Fruit fly (Drosophila melanogaster) whole organism, embryonic: Measurements from ENCODE around the gene CG5509.
A peak's percentile ranks its signal among the peaks of the same experiment; 100 is the strongest.

Experiments used
- Abd-B ChIP-seq: fragments of 200-800 bp; sonication (Bioruptor generic); optimal IDR thresholded peaks from 2 replicates; lab custom pipeline; 2018; ENCODE audit warnings: missing biosample characterization, mild to moderate bottlenecking, missing genetic modification characterization, moderate library complexity
- BtbVII ChIP-seq: fragments of 200-800 bp; sonication (Bioruptor generic); optimal IDR thresholded peaks from 3 replicates; lab custom pipeline; 2017; ENCODE audit warnings: missing biosample characterization, mild to moderate bottlenecking, missing genetic modification characterization
- CG12236 ChIP-seq: fragments of 200-800 bp; sonication (Bioruptor generic); optimal IDR thresholded peaks from 2 replicates; lab custom pipeline; 2016; ENCODE audit warnings: missing biosample characterization, missing genetic modification characterization
- CG12299 ChIP-seq: fragments of 200-800 bp; sonication (Bioruptor generic); optimal IDR thresholded peaks from 2 replicates; lab custom pipeline; 2018; ENCODE audit warnings: missing biosample characterization, mild to moderate bottlenecking, missing genetic modification characterization
- CG12391 ChIP-seq: fragments of 200-800 bp; sonication (Bioruptor generic); optimal IDR thresholded peaks from 3 replicates; lab custom pipeline; 2018; ENCODE audit warnings: missing biosample characterization, mild to moderate bottlenecking, missing genetic modification characterization, moderate library complexity
- CG13287 ChIP-seq: fragments of 200-800 bp; sonication (Bioruptor generic); IDR thresholded peaks from 2 replicates; pipeline ENCODE4 v1.3.6; 2022; ENCODE audit warnings: missing biosample characterization, missing genetic modification characterization; ENCODE audit not compliant: partially characterized antibody
- CG15073 ChIP-seq: fragments of 200-800 bp; sonication (Bioruptor generic); optimal IDR thresholded peaks from 2 replicates; lab custom pipeline; 2016; ENCODE audit warnings: missing biosample characterization, missing genetic modification characterization
- CG15514 ChIP-seq: fragments of 200-800 bp; sonication (Bioruptor generic); optimal IDR thresholded peaks from 3 replicates; lab custom pipeline; 2017; ENCODE audit warnings: missing biosample characterization, missing genetic modification characterization, mild to moderate bottlenecking, moderate library complexity, missing genetic modification reagents
- CG1603 ChIP-seq: fragments of 200-800 bp; sonication (Bioruptor generic); optimal IDR thresholded peaks from 2 replicates; lab custom pipeline; 2019; ENCODE audit warnings: missing biosample characterization, mild to moderate bottlenecking, missing genetic modification characterization, moderate library complexity
- CG16813 ChIP-seq: fragments of 200-800 bp; sonication (Bioruptor generic); IDR thresholded peaks from 3 replicates; pipeline ENCODE4 v1.3.6; 2022; ENCODE audit warnings: missing biosample characterization, missing genetic modification characterization; ENCODE audit not compliant: partially characterized antibody
- CG17829 ChIP-seq: fragments of 200-800 bp; optimal IDR thresholded peaks from 2 replicates; lab custom pipeline; 2019; ENCODE audit warnings: missing biosample characterization, mild to moderate bottlenecking, missing genetic modification characterization, moderate library complexity
- CG18011 ChIP-seq: fragments of 200-800 bp; sonication (Bioruptor generic); optimal IDR thresholded peaks from 2 replicates; lab custom pipeline; 2017; ENCODE audit warnings: missing biosample characterization, missing genetic modification characterization, mild to moderate bottlenecking, moderate library complexity, missing genotype
- CG3995 ChIP-seq: fragments of 200-800 bp; sonication (Bioruptor generic); optimal IDR thresholded peaks from 3 replicates; lab custom pipeline; 2016; ENCODE audit warnings: missing biosample characterization, missing genetic modification characterization
- CG42726 ChIP-seq: fragments of 200-800 bp; sonication (Bioruptor generic); IDR thresholded peaks from 2 replicates; pipeline ENCODE4 v1.3.6; 2022; ENCODE audit warnings: missing biosample characterization, missing genetic modification characterization; ENCODE audit not compliant: partially characterized antibody
- CG4282 ChIP-seq: fragments of 200-800 bp; sonication (Bioruptor generic); optimal IDR thresholded peaks from 2 replicates; lab custom pipeline; 2016; ENCODE audit warnings: missing biosample characterization, missing genetic modification characterization
- CG4424 ChIP-seq: fragments of 200-800 bp; sonication (Bioruptor generic); optimal IDR thresholded peaks from 3 replicates; lab custom pipeline; 2016; ENCODE audit warnings: missing biosample characterization, missing genetic modification characterization
- CG4617 ChIP-seq: fragments of 200-800 bp; sonication (Bioruptor generic); optimal IDR thresholded peaks from 3 replicates; lab custom pipeline; 2016; ENCODE audit warnings: missing biosample characterization, missing genetic modification characterization, borderline replicate concordance
- CG7372 ChIP-seq: fragments of 200-800 bp; sonication (Bioruptor generic); IDR thresholded peaks from 2 replicates; pipeline ENCODE4 v1.3.6; 2022; ENCODE audit warnings: missing biosample characterization, missing genetic modification characterization
- CG7786 ChIP-seq: fragments of 200-800 bp; sonication (Bioruptor generic); optimal IDR thresholded peaks from 2 replicates; lab custom pipeline; 2016; ENCODE audit warnings: missing biosample characterization, missing genetic modification characterization
- Hr78 ChIP-seq, 2 experiments: fragments of 200-800 bp in 1 of 2; fragments of >200 bp in 1 of 2; sonication (Bioruptor generic) in 1 of 2; optimal IDR thresholded peaks; 2 replicates each; lab custom pipeline; 2017 to 2019; ENCODE audit warnings: missing biosample characterization in 2 of 2, missing genetic modification characterization in 2 of 2, mild to moderate bottlenecking in 1 of 2, moderate library complexity in 1 of 2
- MESR4 ChIP-seq: fragments of 200-800 bp; sonication (Bioruptor generic); optimal IDR thresholded peaks from 2 replicates; lab custom pipeline; 2018; ENCODE audit warnings: missing biosample characterization, mild to moderate bottlenecking, missing genetic modification characterization, moderate library complexity
- Med ChIP-seq: fragments of 200-800 bp; sonication (Bioruptor generic); peaks from one replicate; lab custom pipeline; 2016; ENCODE audit warnings: missing biosample characterization, missing genetic modification characterization, mild to moderate bottlenecking, inconsistent platforms, moderate library complexity
- Nf-YB ChIP-seq: fragments of 200-800 bp; sonication (Bioruptor generic); optimal IDR thresholded peaks from 3 replicates; lab custom pipeline; 2019; ENCODE audit warnings: missing biosample characterization, mild to moderate bottlenecking, missing genetic modification characterization, moderate library complexity
- Opbp ChIP-seq: fragments of 200-800 bp; sonication (Bioruptor generic); IDR thresholded peaks from 3 replicates; pipeline ENCODE4 v1.3.6; 2022; ENCODE audit warnings: missing biosample characterization, missing genetic modification characterization; ENCODE audit not compliant: partially characterized antibody
- Optix ChIP-seq: fragments of 200-800 bp; sonication (Bioruptor generic); IDR thresholded peaks from 3 replicates; pipeline ENCODE4 v1.3.6; 2022; ENCODE audit warnings: missing biosample characterization, missing genetic modification characterization
- Stat92E ChIP-seq, 3 experiments: fragments of >200 bp in 2 of 3; fragments of 200-800 bp in 1 of 3; sonication (Bioruptor generic) in 1 of 3; optimal IDR thresholded peaks; 2 replicates each; lab custom pipeline; 2017 to 2019; ENCODE audit warnings: missing biosample characterization in 3 of 3, missing genetic modification characterization in 3 of 3, mild to moderate bottlenecking in 1 of 3, moderate library complexity in 1 of 3
- bbx ChIP-seq: fragments of 200-800 bp; sonication (Bioruptor generic); IDR thresholded peaks from 2 replicates; pipeline ENCODE4 v1.3.6; 2022; ENCODE audit warnings: missing biosample characterization, missing genetic modification characterization; ENCODE audit not compliant: partially characterized antibody
- crol ChIP-seq: fragments of 200-800 bp; sonication (Bioruptor generic); IDR thresholded peaks from 2 replicates; pipeline ENCODE4 v1.3.6; 2022; ENCODE audit warnings: missing biosample characterization, missing genetic modification characterization
- cwo ChIP-seq: fragments of 200-800 bp; sonication (Bioruptor generic); optimal IDR thresholded peaks from 3 replicates; lab custom pipeline; 2017; ENCODE audit warnings: missing biosample characterization, missing genetic modification characterization, mild to moderate bottlenecking, moderate library complexity, missing genetic modification reagents
- fru ChIP-seq: fragments of >200 bp; optimal IDR thresholded peaks from 2 replicates; lab custom pipeline; 2017
- gce ChIP-seq: fragments of 200-800 bp; sonication (Bioruptor generic); IDR thresholded peaks from 3 replicates; pipeline ENCODE4 v1.3.6; 2022; ENCODE audit warnings: missing biosample characterization, missing genetic modification characterization
- hbn ChIP-seq: fragments of 200-800 bp; sonication (Bioruptor generic); IDR thresholded peaks from 2 replicates; pipeline ENCODE4 v1.3.6; 2022; ENCODE audit warnings: missing biosample characterization, missing genetic modification characterization; ENCODE audit not compliant: partially characterized antibody
- kay ChIP-seq: fragments of 200-800 bp; sonication (Bioruptor generic); optimal IDR thresholded peaks from 2 replicates; lab custom pipeline; 2016; ENCODE audit warnings: missing biosample characterization, missing genetic modification characterization
- mld ChIP-seq: fragments of 200-800 bp; sonication (Bioruptor generic); IDR thresholded peaks from 3 replicates; pipeline ENCODE4 v1.3.6; 2022; ENCODE audit warnings: missing biosample characterization, missing genetic modification characterization; ENCODE audit not compliant: partially characterized antibody
- nerfin-1 ChIP-seq: fragments of 200-800 bp; sonication (Bioruptor generic); optimal IDR thresholded peaks from 3 replicates; lab custom pipeline; 2019; ENCODE audit warnings: missing biosample characterization, mild to moderate bottlenecking, missing genetic modification characterization, moderate library complexity
- otp ChIP-seq: fragments of 200-800 bp; sonication (Bioruptor generic); IDR thresholded peaks from 3 replicates; pipeline ENCODE4, ENCODE4 v1.3.6; 2022; ENCODE audit warnings: missing biosample characterization, missing genetic modification characterization
- row ChIP-seq: fragments of 200-800 bp; sonication (Bioruptor generic); IDR thresholded peaks from 3 replicates; pipeline ENCODE4 v1.3.6; 2022; ENCODE audit warnings: missing biosample characterization, missing genetic modification characterization
- sd ChIP-seq: fragments of 200-800 bp; sonication (Bioruptor generic); optimal IDR thresholded peaks from 3 replicates; lab custom pipeline; 2018; ENCODE audit warnings: missing biosample characterization, mild to moderate bottlenecking, missing genetic modification characterization, moderate library complexity
- sens ChIP-seq: fragments of 200-800 bp; sonication (Bioruptor generic); peaks from one replicate; lab custom pipeline; 2016; ENCODE audit warnings: missing biosample characterization, missing genetic modification characterization
- sim ChIP-seq: fragments of 200-800 bp; sonication (Bioruptor generic); IDR thresholded peaks from 2 replicates; pipeline ENCODE4 v1.3.6; 2022; ENCODE audit warnings: missing biosample characterization, missing genetic modification characterization
- sna ChIP-seq: fragments of 200-800 bp; sonication (Bioruptor generic); IDR thresholded peaks from 2 replicates; pipeline ENCODE4 v1.3.6; 2022; ENCODE audit warnings: missing biosample characterization, missing genetic modification characterization; ENCODE audit not compliant: partially characterized antibody
- stwl ChIP-seq: fragments of 200-800 bp; sonication (Bioruptor generic); optimal IDR thresholded peaks from 3 replicates; lab custom pipeline; 2018; ENCODE audit warnings: missing biosample characterization, mild to moderate bottlenecking, missing genetic modification characterization, moderate library complexity
- sug ChIP-seq: fragments of 200-800 bp; optimal IDR thresholded peaks from 2 replicates; lab custom pipeline; 2019; ENCODE audit warnings: missing biosample characterization, mild to moderate bottlenecking, missing genetic modification characterization, moderate library complexity
- tna ChIP-seq: fragments of 200-800 bp; sonication (Bioruptor generic); IDR thresholded peaks from 2 replicates; pipeline ENCODE4 v1.3.6; 2022; ENCODE audit warnings: missing biosample characterization, missing genetic modification characterization; ENCODE audit not compliant: partially characterized antibody
- vfl ChIP-seq: fragments of 200-800 bp; sonication (Bioruptor generic); optimal IDR thresholded peaks from 2 replicates; lab custom pipeline; 2016; ENCODE audit warnings: missing biosample characterization, missing genetic modification characterization

CG5509 gene

DNA sequence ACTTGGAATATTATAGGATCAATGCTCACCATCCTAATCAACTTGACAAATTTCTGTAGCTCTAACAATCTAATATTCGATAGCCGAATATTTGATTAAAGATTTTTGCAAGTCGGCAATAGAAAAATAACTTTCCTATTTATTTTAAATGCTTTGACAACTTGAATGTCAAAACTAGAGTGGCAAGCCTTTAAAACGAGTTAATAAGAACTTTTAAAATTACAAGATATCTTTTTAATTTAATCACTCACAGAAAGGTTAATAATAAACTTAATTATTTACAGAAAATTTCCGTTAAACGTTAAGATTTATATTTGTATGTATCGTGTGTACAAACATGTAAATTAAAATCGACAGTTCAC, 13.2 kb upstream of the CG5509 start, which contains the start of the genes CG17207 and CG46427:
TSS of gene CG17207 (minus strand) at position 101 of the 362 bp plus-strand sequence.
TSS of gene CG46427 (minus strand) at position 101 of the 362 bp plus-strand sequence.
- TF ChIP-seq fru = no peak
- TF ChIP-seq Optix (GFP tag; lab: Robert Waterston, UW) = no peak
- TF ChIP-seq otp = no peak
- TF ChIP-seq sim (GFP tag; lab: Robert Waterston, UW) = no peak
- no peak for TF ChIP-seq CG12391 (tag; lab: Kevin White, UChicago)
- no peak for TF ChIP-seq crol (GFP tag; lab: Robert Waterston, UW)
- no peak for TF ChIP-seq Nf-YB (GFP tag; lab: Kevin White, UChicago)
- no peak for TF ChIP-seq Med (GFP tag; lab: Kevin White, UChicago)

DNA sequence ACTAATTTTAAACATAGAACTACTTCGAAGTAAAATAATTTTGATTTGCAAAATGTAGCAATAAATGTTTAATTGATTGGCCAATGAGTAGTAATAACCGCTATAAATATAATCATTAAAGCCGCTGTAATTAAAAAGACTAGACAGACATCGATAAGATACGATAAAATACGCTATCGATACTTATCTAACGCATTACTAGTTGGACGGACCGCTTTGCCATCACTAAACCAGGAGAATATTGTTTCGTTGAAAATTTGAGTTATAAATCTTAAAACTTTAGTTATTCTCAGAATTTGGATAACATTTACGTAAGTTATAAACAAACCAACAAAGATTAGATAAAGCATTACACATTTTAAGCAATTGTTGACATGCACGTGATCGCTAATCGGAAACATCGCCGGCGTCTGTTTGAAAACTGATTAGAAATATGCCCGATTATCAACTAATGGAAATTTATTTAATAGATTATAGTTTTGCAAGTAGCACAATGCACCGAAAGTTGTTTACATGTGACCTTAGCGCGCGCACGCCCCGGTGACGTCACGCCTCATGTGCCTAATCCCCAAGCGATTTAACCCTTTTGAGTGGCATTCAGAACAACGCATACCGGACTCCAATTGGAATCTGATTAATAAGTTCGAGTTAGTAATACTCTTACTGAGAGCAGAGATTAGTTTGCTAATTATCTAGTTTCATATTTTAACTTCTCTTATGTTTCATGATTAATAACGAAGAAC, 12.7 kb upstream of the CG5509 start, which contains the start of gene Desat1:
TSS of gene Desat1 (plus strand) at position 200 of the 743 bp plus-strand sequence.
- TF ChIP-seq CG12299 (tag; lab: Kevin White, UChicago) (no peak), BtbVII (GFP tag; lab: Kevin White, UChicago) (peak; percentile 46), sd (peak; percentile 29), bbx (peak; percentile 96), CG17829 (tag; lab: Kevin White, UChicago) (peak; percentile 15), vfl (GFP tag; lab: Kevin White, UChicago) (no peak), Opbp (GFP tag; lab: Robert Waterston, UW) (peak; percentile 93), MESR4 (GFP tag; lab: Kevin White, UChicago) (peak; percentile 40), CG4282 (GFP tag; lab: Kevin White, UChicago) (no peak), Abd-B (GFP tag; lab: Kevin White, UChicago) (peak; percentile 41), CG7786 (GFP tag; lab: Kevin White, UChicago) (no peak), row (GFP tag; lab: Robert Waterston, UW) (peak; percentile 60), stwl (tag; lab: Kevin White, UChicago) (peak; percentile 86), CG16813 (GFP tag; lab: Robert Waterston, UW) (peak; percentile 90), Med (GFP tag; lab: Kevin White, UChicago) (peak; percentile 72), Hr78 (GFP tag; optimal IDR thresholded peaks at IDR 0.05; lab: Kevin White, UChicago) (peak in 1 of 2 experiments; percentile 41), CG15073 (GFP tag; lab: Kevin White, UChicago) (no peak), hbn (GFP tag; lab: Robert Waterston, UW) (peak; percentile 89), CG7372 (no peak), mld (GFP tag; lab: Robert Waterston, UW) (peak; percentile 72), CG18011 (no peak), kay (GFP tag; lab: Kevin White, UChicago) (no peak), CG4424 (GFP tag; lab: Kevin White, UChicago) (no peak), sens (peak; percentile 69), CG12391 (tag; lab: Kevin White, UChicago) (peak; percentile 20), CG15514 (GFP tag; lab: Kevin White, UChicago) (peak; percentile 41), CG12236 (no peak), CG1603 (tag; lab: Kevin White, UChicago) (peak; percentile 27), tna (GFP tag; lab: Robert Waterston, UW) (peak; percentile 81), cwo (GFP tag; lab: Kevin White, UChicago) (peak; percentile 80), CG3995 (GFP tag; lab: Kevin White, UChicago) (peak; percentile 19), sna (peak; percentile 93), sug (tag; lab: Kevin White, UChicago) (peak; percentile 22), CG4617 (peak; percentile 49), CG42726 (GFP tag; lab: Robert Waterston, UW) (peak; percentile 58; the same call in 1 of the 2 replicates), Stat92E (GFP tag; optimal IDR thresholded peaks at IDR 0.05; lab: Kevin White, UChicago) (peak in 1 of 3 experiments; percentile 41), nerfin-1 (tag; lab: Kevin White, UChicago) (peak; percentile 19), gce (GFP tag; lab: Robert Waterston, UW) (no peak), CG13287 (peak; percentile 94)
